Fruit fly (Drosophila melanogaster): ENCODE data around the gene CG42354.

The CG42354 gene

DNA sequence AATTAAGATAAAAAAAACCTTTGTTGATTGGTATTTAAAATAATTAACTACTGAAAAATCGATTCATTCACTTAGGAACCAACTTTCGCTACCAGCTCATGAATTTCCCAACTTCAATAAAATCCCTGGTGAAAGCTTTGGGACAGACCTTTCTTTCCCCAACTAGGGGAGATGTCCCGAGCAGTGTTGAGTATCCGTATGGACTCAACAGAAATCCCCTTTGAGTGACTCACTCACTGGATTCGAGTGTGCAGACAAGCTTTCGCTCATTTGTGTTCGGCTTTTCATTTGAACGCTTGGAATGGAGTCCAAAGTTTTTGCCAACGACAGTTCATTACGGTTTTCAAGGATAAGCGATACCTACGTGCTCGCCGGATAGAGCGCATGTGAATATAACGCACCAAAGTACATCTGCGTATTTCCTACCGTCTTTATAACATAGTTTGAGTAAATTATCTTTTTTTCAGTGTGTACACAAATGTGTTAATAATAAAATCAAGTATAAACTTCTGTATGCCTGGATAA is 41.3 kb downstream of the CG42354 start, which contains the start of gene dpr18 (continued):
- TF ChIP-seq CG10321 (GFP tag; IDR thresholded peaks at IDR 0.05) (no peak), CoRest (tag; optimal IDR thresholded peaks at IDR 0.05) (no peak), salm (tag; optimal IDR thresholded peaks at IDR 0.05) (no peak), CG42726 (GFP tag; IDR thresholded peaks at IDR 0.05; ENCODE audit: partially characterized antibody) (no peak), lmd (GFP tag; IDR thresholded peaks at IDR 0.05) (no peak), CG17359 (tag; optimal IDR thresholded peaks at IDR 0.05) (no peak), Deaf1 (tag; optimal IDR thresholded peaks at IDR 0.05) (peak; percentile 85), CG17912 (GFP tag; optimal IDR thresholded peaks at IDR 0.05) (no peak), CG2202 (tag; optimal IDR thresholded peaks at IDR 0.05) (no peak), psq (GFP tag; optimal IDR thresholded peaks at IDR 0.05) (no peak), jigr1 (GFP tag; IDR thresholded peaks at IDR 0.05) (no peak), CG2678 (tag; optimal IDR thresholded peaks at IDR 0.05) (no peak), z (GFP tag; IDR thresholded peaks at IDR 0.05) (peak; percentile 98), CG3281 (GFP tag; optimal IDR thresholded peaks at IDR 0.05) (no peak), CG8924 (tag; optimal IDR thresholded peaks at IDR 0.05) (no peak), ash1 (GFP tag; optimal IDR thresholded peaks at IDR 0.05) (no peak), ap (GFP tag; IDR thresholded peaks at IDR 0.05) (no peak), klu (GFP tag; IDR thresholded peaks at IDR 0.05) (no peak), pan (optimal IDR thresholded peaks at IDR 0.05) (no peak), pan (GFP tag; optimal IDR thresholded peaks at IDR 0.05 in 1 of 2, IDR thresholded peaks at IDR 0.05 in 1 of 2) (no peak), CG14014 (GFP tag; IDR thresholded peaks at IDR 0.05) (0 out of 2 replicates have a peak, but pooled peaks have one; percentile 28), Jarid2 (GFP tag; optimal IDR thresholded peaks at IDR 0.05) (peak; percentile 44), CG15601 (tag; optimal IDR thresholded peaks at IDR 0.05) (no peak), bigmax (GFP tag; optimal IDR thresholded peaks at IDR 0.05) (no peak)

DNA sequence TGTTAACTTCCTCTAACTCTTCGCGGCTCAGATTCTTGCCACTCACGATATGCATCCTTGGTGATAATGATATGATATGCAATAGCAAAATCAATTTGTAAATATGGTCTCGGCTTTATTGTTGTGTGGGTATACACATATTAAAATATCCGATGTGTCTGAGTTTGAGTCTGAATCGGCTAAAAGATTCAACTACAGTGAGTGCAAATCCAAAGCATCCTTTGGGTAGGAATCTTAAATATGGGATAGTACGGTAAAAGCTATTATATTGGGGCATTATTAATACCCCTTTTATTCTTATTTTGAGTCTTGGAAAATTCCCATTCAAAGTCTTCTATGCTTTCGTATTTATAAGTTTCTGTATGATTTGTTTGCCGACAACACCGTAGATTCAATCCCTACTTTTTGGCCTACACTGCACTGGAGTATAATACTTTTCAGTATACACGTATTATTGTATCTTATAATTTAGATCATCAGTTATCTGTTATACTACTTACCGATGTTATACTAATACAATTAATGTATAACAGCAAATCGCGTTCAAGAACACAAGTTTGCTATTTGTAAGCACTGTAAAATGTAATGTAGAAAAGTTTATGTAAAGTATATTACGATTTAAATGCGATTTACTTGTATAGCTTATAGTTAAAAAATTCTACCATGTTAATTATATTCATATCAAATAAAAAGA is 41.9 kb downstream of the CG42354 start, which contains the start of gene CG12395:
CG12395 (minus strand) TSS at position 179 of the 694 bp plus-strand sequence.
- no peak for TF ChIP-seq CG3407 (GFP tag; optimal IDR thresholded peaks at IDR 0.05)
- TF ChIP-seq pros (GFP tag; optimal IDR thresholded peaks at IDR 0.05), result peak; percentile 5
- TF ChIP-seq Dad (GFP tag; optimal IDR thresholded peaks at IDR 0.05), result no peak
- no peak for TF ChIP-seq CG3163 (GFP tag; optimal IDR thresholded peaks at IDR 0.05)
- TF ChIP-seq CG13894 (tag; optimal IDR thresholded peaks at IDR 0.05), result peak; percentile 32
- TF ChIP-seq CG10267 (tag; optimal IDR thresholded peaks at IDR 0.05), result peak; percentile 6
- TF ChIP-seq chm (GFP tag; IDR thresholded peaks at IDR 0.05), result 0 out of 2 replicates have a peak, but pooled peaks have one; percentile 8
- TF ChIP-seq CG2129 (GFP tag; IDR thresholded peaks at IDR 0.05; ENCODE audit: partially characterized antibody), result no peak
- TF ChIP-seq sens (GFP tag), result peak; percentile 44
- peak; percentile 60; the same call in 1 of the 3 replicates for TF ChIP-seq z (GFP tag; IDR thresholded peaks at IDR 0.05)
- no peak for TF ChIP-seq Adf1 (GFP tag; IDR thresholded peaks at IDR 0.05)
- TF ChIP-seq Hr3 (GFP tag; optimal IDR thresholded peaks at IDR 0.05), result no peak
- TF ChIP-seq CG14710 (tag; optimal IDR thresholded peaks at IDR 0.05), result peak; percentile 17
- TF ChIP-seq trem (tag; optimal IDR thresholded peaks at IDR 0.05), result peak; percentile 6
- peak in 1 of 2 experiments; percentile 1 for TF ChIP-seq insv (GFP tag; optimal IDR thresholded peaks at IDR 0.05)
- TF ChIP-seq amos (GFP tag; IDR thresholded peaks at IDR 0.05; ENCODE audit: partially characterized antibody), result peak; percentile 20; the same call in 1 of the 2 replicates
- TF ChIP-seq CG11398 (GFP tag; optimal IDR thresholded peaks at IDR 0.05), result no peak
- peak; percentile 4 for TF ChIP-seq CG2712 (tag; optimal IDR thresholded peaks at IDR 0.05)
- TF ChIP-seq CTCF (GFP tag; optimal IDR thresholded peaks at IDR 0.05), result peak; percentile 81
- 0 out of 3 replicates have a peak, but pooled peaks have one; percentile 43 for TF ChIP-seq CG2199 (GFP tag; IDR thresholded peaks at IDR 0.05)
- peak; percentile 79 for TF ChIP-seq pita (GFP tag; optimal IDR thresholded peaks at IDR 0.05)
- TF ChIP-seq CG8388 (GFP tag; optimal IDR thresholded peaks at IDR 0.05), result peak; percentile 90
- TF ChIP-seq PHDP (tag; optimal IDR thresholded peaks at IDR 0.05), result peak; percentile 7
